Worm (Caenorhabditis elegans) whole organism, L4/young adult: ENCODE data around the gene F20D1.3.

Source experiments
- W03F9.2 ChIP-seq: fragments of 150-350 bp; optimal IDR thresholded peaks from 2 replicates; lab custom pipeline; 2014; ENCODE audit warnings: missing biosample characterization, missing genetic modification characterization
- him-1 ChIP-seq: sonication (generic microtip); optimal IDR thresholded peaks from 2 replicates; lab custom pipeline; 2016; ENCODE audit warnings: missing genotype, missing genetic modification reagents, missing genetic modification characterization, missing compliant biosample characterization

DNA sequence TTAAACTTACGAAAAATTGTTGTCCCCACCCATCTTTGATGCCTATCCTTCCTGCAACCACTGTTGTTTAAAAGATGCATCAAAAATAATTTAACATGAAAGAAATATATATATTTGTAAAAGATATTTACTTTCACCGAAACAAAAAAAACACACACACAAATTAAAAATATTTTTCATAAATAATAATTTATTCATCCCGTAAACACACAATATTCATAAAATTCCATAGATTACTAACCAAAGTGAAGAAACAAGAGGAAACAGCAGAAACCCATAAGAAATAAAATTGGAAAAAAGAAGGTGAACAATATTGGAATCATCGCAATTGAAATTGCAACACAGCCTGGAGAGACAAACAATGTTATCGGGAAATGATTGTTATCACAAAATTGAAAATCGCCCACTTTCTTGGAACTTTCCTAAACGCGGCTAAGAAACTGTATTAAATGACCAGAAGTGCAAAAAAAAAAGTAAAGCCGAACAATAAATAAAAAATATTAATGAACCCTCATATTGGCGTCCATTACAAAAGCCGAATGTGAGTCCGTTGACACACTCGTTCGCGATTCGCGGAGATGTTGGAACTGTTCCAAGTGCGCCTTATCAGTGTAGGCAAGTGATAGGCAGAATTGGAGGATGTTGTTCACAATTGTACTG is 28.1 kb downstream of the F20D1.3 start, which contains the start of gene slc-25A18.1:
- no peak for TF ChIP-seq W03F9.2 (tag; lab: Kevin White, UChicago)
- TF ChIP-seq him-1 (tag; lab: Kevin White, UChicago) = no peak
